Fruit fly (Drosophila melanogaster) whole organism, embryonic: Measurements from ENCODE around the gene CG6610.

Source experiments
- Ada2b ChIP-seq: fragments of 200-800 bp; sonication (Bioruptor generic); IDR thresholded peaks from 2 replicates; pipeline ENCODE4 v1.3.6; 2022; ENCODE audit warnings: missing biosample characterization, missing genetic modification characterization
- Atf3 ChIP-seq: fragments of 200-800 bp; sonication (Bioruptor generic); optimal IDR thresholded peaks from 3 replicates; lab custom pipeline; 2016; ENCODE audit warnings: missing biosample characterization, missing genetic modification characterization
- CG10267 ChIP-seq: fragments of 200-800 bp; sonication (Bioruptor generic); optimal IDR thresholded peaks from 2 replicates; lab custom pipeline; 2018; ENCODE audit warnings: missing biosample characterization, mild to moderate bottlenecking, missing genetic modification characterization, moderate library complexity
- CG12659 ChIP-seq: fragments of 200-800 bp; sonication (Bioruptor generic); optimal IDR thresholded peaks from 3 replicates; lab custom pipeline; 2017; ENCODE audit warnings: mild to moderate bottlenecking, missing biosample characterization, missing genetic modification reagents, missing genetic modification characterization
- CG13624 ChIP-seq: fragments of 200-800 bp; sonication (Bioruptor generic); optimal IDR thresholded peaks from 2 replicates; lab custom pipeline; 2016; ENCODE audit warnings: missing biosample characterization, missing genetic modification characterization
- CG1602 ChIP-seq: fragments of 200-800 bp; sonication (Bioruptor generic); optimal IDR thresholded peaks from 3 replicates; lab custom pipeline; 2016; ENCODE audit warnings: missing biosample characterization, missing genetic modification characterization
- CG17328 ChIP-seq: fragments of 200-800 bp; sonication (Bioruptor generic); IDR thresholded peaks from 2 replicates; pipeline ENCODE4 v1.3.6; 2022; ENCODE audit warnings: missing biosample characterization, missing genetic modification characterization
- CG2120 ChIP-seq: fragments of 200-800 bp; sonication (Bioruptor generic); optimal IDR thresholded peaks from 3 replicates; lab custom pipeline; 2016; ENCODE audit warnings: missing biosample characterization, missing genetic modification characterization
- CG2678 ChIP-seq: fragments of 200-800 bp; sonication (Bioruptor generic); optimal IDR thresholded peaks from 3 replicates; lab custom pipeline; 2019; ENCODE audit warnings: missing biosample characterization, mild to moderate bottlenecking, missing genetic modification characterization, moderate library complexity
- CG2875 ChIP-seq: fragments of 200-800 bp; sonication (Bioruptor generic); optimal IDR thresholded peaks from 2 replicates; lab custom pipeline; 2017; ENCODE audit warnings: missing biosample characterization, mild to moderate bottlenecking, missing genetic modification characterization, missing genetic modification reagents
- CG30403 ChIP-seq: fragments of 200-800 bp; sonication (Bioruptor generic); optimal IDR thresholded peaks from 3 replicates; lab custom pipeline; 2016; ENCODE audit warnings: missing biosample characterization, missing genetic modification characterization
- CG31224 ChIP-seq: fragments of 200-800 bp; sonication (Bioruptor generic); IDR thresholded peaks from 2 replicates; pipeline ENCODE4 v1.3.6; 2022; ENCODE audit warnings: missing biosample characterization, missing genetic modification characterization
- CG31441 ChIP-seq: fragments of 200-800 bp; sonication (Bioruptor generic); IDR thresholded peaks from 2 replicates; pipeline ENCODE4 v1.3.6; 2022; ENCODE audit warnings: missing biosample characterization, missing genetic modification characterization
- CG3281 ChIP-seq: fragments of 200-800 bp; sonication (Bioruptor generic); optimal IDR thresholded peaks from 3 replicates; lab custom pipeline; 2017; ENCODE audit warnings: missing biosample characterization, mild to moderate bottlenecking, missing genetic modification characterization
- CG4617 ChIP-seq: fragments of 200-800 bp; sonication (Bioruptor generic); optimal IDR thresholded peaks from 3 replicates; lab custom pipeline; 2016; ENCODE audit warnings: missing biosample characterization, missing genetic modification characterization, borderline replicate concordance
- CG6791 ChIP-seq: fragments of 200-800 bp; sonication (Bioruptor generic); IDR thresholded peaks from 3 replicates; pipeline ENCODE4 v1.3.6; 2022; ENCODE audit warnings: missing biosample characterization, missing genetic modification characterization; ENCODE audit not compliant: partially characterized antibody
- CG7963 ChIP-seq: fragments of 200-800 bp; sonication (Bioruptor generic); IDR thresholded peaks from 3 replicates; pipeline ENCODE4 v1.3.6; 2022; ENCODE audit warnings: missing biosample characterization, missing genetic modification characterization; ENCODE audit not compliant: partially characterized antibody
- CG9876 ChIP-seq: fragments of 200-800 bp; sonication (Bioruptor generic); optimal IDR thresholded peaks from 2 replicates; lab custom pipeline; 2016; ENCODE audit warnings: missing biosample characterization, missing genetic modification characterization
- Chrac-16 ChIP-seq: fragments of 200-800 bp; sonication (Bioruptor generic); optimal IDR thresholded peaks from 3 replicates; lab custom pipeline; 2016; ENCODE audit warnings: missing biosample characterization, missing genetic modification characterization
- CoRest ChIP-seq: fragments of 200-800 bp; sonication (Bioruptor generic); optimal IDR thresholded peaks from 3 replicates; lab custom pipeline; 2018; ENCODE audit warnings: missing biosample characterization, mild to moderate bottlenecking, missing genetic modification characterization, moderate library complexity
- Dad ChIP-seq: fragments of 200-800 bp; sonication (Bioruptor generic); optimal IDR thresholded peaks from 3 replicates; lab custom pipeline; 2016; ENCODE audit warnings: missing biosample characterization, missing genetic modification characterization
- E2f1 ChIP-seq: fragments of 200-800 bp; sonication (Bioruptor generic); IDR thresholded peaks from 2 replicates; pipeline ENCODE4 v1.3.6; 2022; ENCODE audit warnings: missing biosample characterization, missing genetic modification characterization
- Elba2 ChIP-seq: fragments of 200-800 bp; sonication (Bioruptor generic); optimal IDR thresholded peaks from 3 replicates; lab custom pipeline; 2016; ENCODE audit warnings: missing biosample characterization, missing genetic modification characterization
- GATAe ChIP-seq: fragments of 200-800 bp; sonication (Bioruptor generic); conservative IDR thresholded peaks from 2 replicates; pipeline ENCODE4 v1.3.6; 2022; ENCODE audit warnings: missing biosample characterization, missing genetic modification characterization
- HLH54F ChIP-seq: fragments of 200-800 bp; sonication (Bioruptor generic); optimal IDR thresholded peaks from 3 replicates; lab custom pipeline; 2016; ENCODE audit warnings: missing biosample characterization, missing genetic modification characterization
- HmgD ChIP-seq: fragments of 200-800 bp; sonication (Bioruptor generic); optimal IDR thresholded peaks from 3 replicates; lab custom pipeline; 2016; ENCODE audit warnings: missing biosample characterization, missing genetic modification characterization
- Hr3 ChIP-seq: fragments of 200-800 bp; sonication (Bioruptor generic); optimal IDR thresholded peaks from 3 replicates; lab custom pipeline; 2016; ENCODE audit warnings: missing biosample characterization, missing genetic modification characterization
- Hr51 ChIP-seq, 2 experiments: fragments of 200-800 bp; sonication (Bioruptor generic); optimal IDR thresholded peaks; 2 replicates in 1 of 2; 3 replicates in 1 of 2; lab custom pipeline; 2016 to 2018; ENCODE audit warnings: missing biosample characterization in 2 of 2, missing genetic modification characterization in 2 of 2, mild to moderate bottlenecking in 1 of 2, moderate library complexity in 1 of 2
- Myb ChIP-seq: fragments of 200-800 bp; sonication (Bioruptor generic); optimal IDR thresholded peaks from 2 replicates; lab custom pipeline; 2016; ENCODE audit warnings: missing biosample characterization, missing genetic modification characterization
- PHDP ChIP-seq: fragments of 200-800 bp; sonication (Bioruptor generic); optimal IDR thresholded peaks from 3 replicates; lab custom pipeline; 2018; ENCODE audit warnings: missing biosample characterization, mild to moderate bottlenecking, missing genetic modification characterization, moderate library complexity
- Ssrp ChIP-seq: fragments of 200-800 bp; sonication (Bioruptor generic); optimal IDR thresholded peaks from 2 replicates; lab custom pipeline; 2018; ENCODE audit warnings: missing biosample characterization, mild to moderate bottlenecking, missing genetic modification characterization, moderate library complexity
- Usf ChIP-seq: fragments of 200-800 bp; sonication (Bioruptor generic); optimal IDR thresholded peaks from 2 replicates; lab custom pipeline; 2017; ENCODE audit warnings: missing genotype, missing biosample characterization, missing genetic modification characterization
- Xrp1 ChIP-seq: fragments of 200-800 bp; sonication (Bioruptor generic); IDR thresholded peaks from 2 replicates; pipeline ENCODE4 v1.3.6; 2022; ENCODE audit warnings: missing biosample characterization, missing genetic modification characterization
- YL-1 ChIP-seq: fragments of 200-800 bp; sonication (Bioruptor generic); optimal IDR thresholded peaks from 3 replicates; lab custom pipeline; 2017; ENCODE audit warnings: missing biosample characterization, mild to moderate bottlenecking, missing genetic modification characterization
- al ChIP-seq: fragments of 200-800 bp; sonication (Bioruptor generic); IDR thresholded peaks from 2 replicates; pipeline ENCODE4 v1.3.6; 2022; ENCODE audit warnings: missing biosample characterization, missing genetic modification characterization
- az2 ChIP-seq: fragments of 200-800 bp; sonication (Bioruptor generic); optimal IDR thresholded peaks from 3 replicates; lab custom pipeline; 2016; ENCODE audit warnings: missing biosample characterization, missing genetic modification characterization
- chn ChIP-seq: fragments of 200-800 bp; sonication (Bioruptor generic); optimal IDR thresholded peaks from 2 replicates; lab custom pipeline; 2016; ENCODE audit warnings: missing biosample characterization, missing genetic modification characterization
- dati ChIP-seq: fragments of 200-800 bp; sonication (Bioruptor generic); IDR thresholded peaks from 2 replicates; pipeline ENCODE4 v1.3.6; 2022; ENCODE audit warnings: missing biosample characterization, missing genetic modification characterization
- esg ChIP-seq: fragments of 200-800 bp; sonication (Bioruptor generic); conservative IDR thresholded peaks from 2 replicates; pipeline ENCODE4 v1.3.6; 2022; ENCODE audit warnings: missing biosample characterization, missing genetic modification characterization
- fd64A ChIP-seq: fragments of 200-800 bp; sonication (Bioruptor generic); optimal IDR thresholded peaks from 3 replicates; lab custom pipeline; 2018; ENCODE audit warnings: missing biosample characterization, mild to moderate bottlenecking, missing genetic modification characterization
- fru ChIP-seq: fragments of >200 bp; optimal IDR thresholded peaks from 2 replicates; lab custom pipeline; 2017
- hb ChIP-seq: fragments of 200-800 bp; sonication (Bioruptor generic); IDR thresholded peaks from 3 replicates; pipeline ENCODE4 v1.3.6; 2022; ENCODE audit warnings: missing biosample characterization, missing genetic modification characterization; ENCODE audit not compliant: partially characterized antibody
- insv ChIP-seq, 2 experiments: fragments of 200-800 bp; sonication (Bioruptor generic); optimal IDR thresholded peaks; 3 replicates each; lab custom pipeline; 2016 to 2018; ENCODE audit warnings: missing biosample characterization in 2 of 2, missing genetic modification characterization in 2 of 2
- jing ChIP-seq: fragments of 200-800 bp; sonication (Bioruptor generic); optimal IDR thresholded peaks from 2 replicates; lab custom pipeline; 2018; ENCODE audit warnings: missing biosample characterization, mild to moderate bottlenecking, missing genetic modification characterization
- kah ChIP-seq: fragments of 200-800 bp; sonication (Bioruptor generic); optimal IDR thresholded peaks from 2 replicates; lab custom pipeline; 2018; ENCODE audit warnings: missing biosample characterization, mild to moderate bottlenecking, missing genetic modification characterization
- klu ChIP-seq: fragments of 200-800 bp; sonication (Bioruptor generic); IDR thresholded peaks from 2 replicates; pipeline ENCODE4 v1.3.6; 2022; ENCODE audit warnings: missing biosample characterization, missing genetic modification characterization
- mam ChIP-seq: fragments of 200-800 bp; sonication (Bioruptor generic); optimal IDR thresholded peaks from 3 replicates; lab custom pipeline; 2016; ENCODE audit warnings: missing biosample characterization, missing genetic modification characterization
- org-1 ChIP-seq: fragments of 200-800 bp; sonication (Bioruptor generic); optimal IDR thresholded peaks from 2 replicates; lab custom pipeline; 2017; ENCODE audit warnings: missing biosample characterization, missing genetic modification characterization
- so ChIP-seq: fragments of 200-800 bp; sonication (Bioruptor generic); IDR thresholded peaks from 3 replicates; pipeline ENCODE4 v1.3.6; 2022; ENCODE audit warnings: missing biosample characterization, missing genetic modification characterization
- stwl ChIP-seq: fragments of 200-800 bp; sonication (Bioruptor generic); optimal IDR thresholded peaks from 3 replicates; lab custom pipeline; 2018; ENCODE audit warnings: missing biosample characterization, mild to moderate bottlenecking, missing genetic modification characterization, moderate library complexity
- unpg ChIP-seq: fragments of 200-800 bp; sonication (Bioruptor generic); optimal IDR thresholded peaks from 3 replicates; lab custom pipeline; 2018; ENCODE audit warnings: missing biosample characterization, mild to moderate bottlenecking, missing genetic modification characterization, moderate library complexity
- zfh2 ChIP-seq: fragments of 200-800 bp; sonication (Bioruptor generic); optimal IDR thresholded peaks from 2 replicates; lab custom pipeline; 2016; ENCODE audit warnings: missing biosample characterization, missing genetic modification characterization

CG6610 gene

DNA sequence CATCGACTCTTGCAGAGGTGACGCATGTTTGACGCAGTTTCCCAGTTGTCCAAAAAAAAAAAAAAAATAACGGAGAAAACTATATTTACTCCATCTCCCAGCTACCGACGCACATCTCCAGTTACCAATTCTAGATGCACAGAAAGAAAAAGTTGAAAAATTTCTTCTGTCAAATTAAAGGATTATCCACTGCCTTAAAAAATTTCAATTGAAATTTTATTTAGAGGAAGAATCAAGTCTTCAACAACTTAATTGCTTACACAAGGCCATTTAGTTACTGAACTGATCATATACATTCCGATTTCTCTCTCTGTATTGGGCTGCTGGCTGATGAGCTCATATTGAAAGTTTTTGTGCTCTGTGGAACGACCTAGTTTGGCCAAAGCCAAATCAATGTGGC is 10.7 kb downstream of the CG6610 start (continued):
- TF ChIP-seq mam (peak; percentile 47), Myb (GFP tag; lab: Kevin White, UChicago) (peak; percentile 11), Ada2b (GFP tag; lab: Robert Waterston, UW) (no peak), dati (GFP tag; lab: Robert Waterston, UW) (no peak), jing (GFP tag; lab: Kevin White, UChicago) (no peak), zfh2 (peak; percentile 13), CG12659 (GFP tag; lab: Kevin White, UChicago) (peak; percentile 9), PHDP (peak; percentile 35), CG30403 (GFP tag; lab: Kevin White, UChicago) (peak; percentile 47), Usf (GFP tag; lab: Kevin White, UChicago) (no peak), Atf3 (GFP tag; lab: Kevin White, UChicago) (no peak), CG10267 (no peak), Ssrp (peak; percentile 14), HLH54F (GFP tag; lab: Kevin White, UChicago) (no peak), CG3281 (no peak), CG31441 (GFP tag; lab: Robert Waterston, UW) (0 out of 2 replicates have a peak, but pooled peaks have one; percentile 11), kah (no peak), az2 (peak; percentile 37), GATAe (GFP tag; lab: Robert Waterston, UW) (no peak), Elba2 (GFP tag; lab: Kevin White, UChicago) (no peak), fru (lab: Kevin White, UChicago) (no peak), E2f1 (no peak), Hr51 (GFP tag; optimal IDR thresholded peaks at IDR 0.05; lab: Kevin White, UChicago) (peak in 1 of 2 experiments; percentile 34), klu (no peak), CG9876 (no peak), Hr3 (GFP tag; lab: Kevin White, UChicago) (peak; percentile 14), CG7963 (GFP tag; lab: Robert Waterston, UW) (no peak), so (GFP tag; lab: Robert Waterston, UW) (0 out of 3 replicates have a peak, but pooled peaks have one; percentile 24), al (GFP tag; lab: Robert Waterston, UW) (no peak), insv (GFP tag; optimal IDR thresholded peaks at IDR 0.05; lab: Kevin White, UChicago) (no peak), Dad (no peak), chn (GFP tag; lab: Kevin White, UChicago) (no peak), hb (GFP tag; lab: Robert Waterston, UW) (no peak), unpg (peak; percentile 65), CoRest (peak; percentile 19), fd64A (GFP tag; lab: Kevin White, UChicago) (no peak), stwl (tag; lab: Kevin White, UChicago) (no peak), CG6791 (GFP tag; lab: Robert Waterston, UW) (no peak), Xrp1 (GFP tag; lab: Robert Waterston, UW) (peak; percentile 40; the same call in 1 of the 2 replicates), YL-1 (GFP tag; lab: Kevin White, UChicago) (no peak), CG2875 (GFP tag; lab: Kevin White, UChicago) (no peak), CG17328 (GFP tag; lab: Robert Waterston, UW) (0 out of 2 replicates have a peak, but pooled peaks have one; percentile 43), CG2120 (peak; percentile 62), CG31224 (GFP tag; lab: Robert Waterston, UW) (no peak), esg (GFP tag; lab: Robert Waterston, UW) (0 out of 2 replicates have a peak, but pooled peaks have one; percentile 15), HmgD (GFP tag; lab: Kevin White, UChicago) (no peak), CG1602 (GFP tag; lab: Kevin White, UChicago) (peak; percentile 6), Chrac-16 (GFP tag; lab: Kevin White, UChicago) (peak; percentile 23), org-1 (GFP tag; lab: Kevin White, UChicago) (peak; percentile 10), CG4617 (GFP tag; lab: Kevin White, UChicago) (no peak), CG2678 (tag; lab: Kevin White, UChicago) (peak; percentile 50), CG13624 (GFP tag; lab: Kevin White, UChicago) (peak; percentile 38)
